Worm (Caenorhabditis elegans) whole organism, young adult: ENCODE measurements around the gene cdc-14.

ENCODE experiments used
- B0336.3 ChIP-seq: fragments of 200-800 bp; sonication (Bioruptor generic); IDR thresholded peaks from 2 replicates; pipeline ENCODE4 v1.3.6; 2022; ENCODE audit warnings: missing genetic modification characterization, missing compliant biosample characterization
- F22D6.2 ChIP-seq: sonication (generic microtip); optimal IDR thresholded peaks from 2 replicates; lab custom pipeline; 2016; ENCODE audit warnings: mild to moderate bottlenecking, missing genetic modification characterization, missing compliant biosample characterization
- F23B12.7 ChIP-seq: sonication (generic microtip); optimal IDR thresholded peaks from 2 replicates; lab custom pipeline; 2017; ENCODE audit warnings: missing genetic modification characterization, mild to moderate bottlenecking, missing compliant biosample characterization, antibody characterized with exemption, moderate library complexity; ENCODE audit not compliant: insufficient read depth
- F39B2.1 ChIP-seq: fragments of 200-800 bp; sonication (Bioruptor generic); IDR thresholded peaks from 2 replicates; pipeline ENCODE4 v1.3.6; 2022; ENCODE audit warnings: missing genetic modification reagents, missing genetic modification characterization, missing compliant biosample characterization
- F52B5.7 ChIP-seq: sonication (generic microtip); optimal IDR thresholded peaks from 2 replicates; lab custom pipeline; 2016; ENCODE audit warnings: mild to moderate bottlenecking, missing genetic modification characterization, missing compliant biosample characterization
- F55B11.4 ChIP-seq: sonication (generic microtip); optimal IDR thresholded peaks from 2 replicates; lab custom pipeline; 2016; ENCODE audit warnings: missing compliant biosample characterization, missing genetic modification characterization, borderline replicate concordance; ENCODE audit not compliant: insufficient read depth
- K12H6.12 ChIP-seq: fragments of 200-800 bp; sonication (Bioruptor generic); optimal IDR thresholded peaks from 2 replicates; lab custom pipeline; 2018; ENCODE audit warnings: mild to moderate bottlenecking, missing genetic modification characterization, missing compliant biosample characterization
- ceh-100 ChIP-seq: fragments of 200-800 bp; sonication (Bioruptor generic); IDR thresholded peaks from 2 replicates; pipeline ENCODE4 v1.3.6; 2022; ENCODE audit warnings: missing genetic modification reagents, missing genetic modification characterization, missing compliant biosample characterization
- ceh-40 ChIP-seq: fragments of 200-800 bp; sonication (Bioruptor generic); IDR thresholded peaks from 2 replicates; pipeline ENCODE4 v1.3.6; 2022; ENCODE audit warnings: missing genetic modification characterization, missing compliant biosample characterization
- die-1 ChIP-seq: sonication (generic microtip); optimal IDR thresholded peaks from 2 replicates; lab custom pipeline; 2016; ENCODE audit warnings: missing genotype, mild to moderate bottlenecking, missing genetic modification characterization, missing compliant biosample characterization
- ekl-4 ChIP-seq: fragments of 200-800 bp; sonication (Bioruptor generic); IDR thresholded peaks from 2 replicates; pipeline ENCODE4 v1.3.6; 2022; ENCODE audit warnings: missing genetic modification reagents, missing genetic modification characterization, missing compliant biosample characterization
- hlh-26 ChIP-seq: fragments of 200-800 bp; sonication (Bioruptor generic); conservative IDR thresholded peaks from 2 replicates; pipeline ENCODE4 v1.3.6; 2022; ENCODE audit warnings: missing genetic modification reagents, missing genetic modification characterization, missing compliant biosample characterization
- hmg-20 ChIP-seq: fragments of 200-800 bp; sonication (Bioruptor generic); IDR thresholded peaks from 2 replicates; pipeline ENCODE4 v1.3.6; 2022; ENCODE audit warnings: missing genetic modification reagents, missing genetic modification characterization, missing compliant biosample characterization
- hsf-1 ChIP-seq: fragments of 200-800 bp; sonication (Bioruptor generic); IDR thresholded peaks from 2 replicates; pipeline ENCODE4 v1.3.6; 2022; ENCODE audit warnings: missing genetic modification reagents, missing genetic modification characterization, missing compliant biosample characterization
- let-526 ChIP-seq: fragments of 200-800 bp; sonication (Bioruptor generic); IDR thresholded peaks from 2 replicates; pipeline ENCODE4 v1.3.6; 2022; ENCODE audit warnings: missing genetic modification reagents, missing genetic modification characterization, missing compliant biosample characterization
- let-607 ChIP-seq, 2 experiments: fragments of 200-800 bp in 1 of 2; sonication (Bioruptor generic) in 1 of 2; sonication (generic microtip) in 1 of 2; optimal IDR thresholded peaks; 2 replicates each; lab custom pipeline; 2016 to 2018; ENCODE audit warnings: mild to moderate bottlenecking in 2 of 2, missing compliant biosample characterization in 2 of 2, missing genetic modification characterization in 2 of 2, moderate library complexity in 2 of 2, missing genotype in 1 of 2
- lin-26 ChIP-seq: fragments of 200-800 bp; sonication (Bioruptor generic); IDR thresholded peaks from 2 replicates; pipeline ENCODE4 v1.3.6; 2022; ENCODE audit warnings: missing genetic modification reagents, missing genetic modification characterization, missing compliant biosample characterization
- lin-54 ChIP-seq: fragments of 200-800 bp; sonication (Bioruptor generic); optimal IDR thresholded peaks from 2 replicates; lab custom pipeline; 2018; ENCODE audit warnings: mild to moderate bottlenecking, missing genetic modification characterization, missing compliant biosample characterization
- lsl-1 ChIP-seq: fragments of 200-800 bp; sonication (Bioruptor generic); optimal IDR thresholded peaks from 2 replicates; lab custom pipeline; 2018; ENCODE audit warnings: mild to moderate bottlenecking, missing genetic modification characterization, moderate library complexity, missing compliant biosample characterization
- madf-10 ChIP-seq: sonication (generic microtip); optimal IDR thresholded peaks from 2 replicates; lab custom pipeline; 2016; ENCODE audit warnings: mild to moderate bottlenecking, missing genetic modification characterization, missing compliant biosample characterization
- madf-6 ChIP-seq: fragments of 200-800 bp; sonication (Bioruptor generic); IDR thresholded peaks from 2 replicates; pipeline ENCODE4 v1.3.6; 2022; ENCODE audit warnings: missing genetic modification reagents, missing genetic modification characterization, missing compliant biosample characterization
- madf-8 ChIP-seq: fragments of 200-800 bp; sonication (Bioruptor generic); conservative IDR thresholded peaks from 2 replicates; pipeline ENCODE4 v1.3.6; 2022; ENCODE audit warnings: missing genetic modification reagents, missing genetic modification characterization, missing compliant biosample characterization
- nfya-1 ChIP-seq: sonication (generic microtip); optimal IDR thresholded peaks from 2 replicates; lab custom pipeline; 2017; ENCODE audit warnings: antibody characterized with exemption, missing compliant biosample characterization, missing genetic modification characterization, borderline replicate concordance; ENCODE audit not compliant: insufficient read depth
- nfya-2 ChIP-seq: fragments of 200-800 bp; sonication (Bioruptor generic); IDR thresholded peaks from 2 replicates; pipeline ENCODE4 v1.3.6; 2022; ENCODE audit warnings: missing genetic modification reagents, missing genetic modification characterization, missing compliant biosample characterization
- nhr-120 ChIP-seq: fragments of 200-800 bp; sonication (Bioruptor generic); IDR thresholded peaks from 2 replicates; pipeline ENCODE4 v1.3.6; 2022; ENCODE audit warnings: missing genetic modification characterization, missing compliant biosample characterization
- nhr-27 ChIP-seq: fragments of 200-800 bp; sonication (Bioruptor generic); optimal IDR thresholded peaks from 2 replicates; lab custom pipeline; 2018; ENCODE audit warnings: mild to moderate bottlenecking, missing genetic modification characterization, moderate library complexity, missing compliant biosample characterization
- nhr-80 ChIP-seq: sonication (generic microtip); optimal IDR thresholded peaks from 2 replicates; lab custom pipeline; 2016; ENCODE audit warnings: missing genetic modification characterization, missing compliant biosample characterization
- pbrm-1 ChIP-seq: fragments of 200-800 bp; sonication (Bioruptor generic); IDR thresholded peaks from 2 replicates; pipeline ENCODE4 v1.3.6; 2022; ENCODE audit warnings: missing genetic modification reagents, missing genetic modification characterization, missing compliant biosample characterization
- sdz-38 ChIP-seq: sonication (generic microtip); optimal IDR thresholded peaks from 2 replicates; lab custom pipeline; 2016; ENCODE audit warnings: missing genotype, missing genetic modification characterization, missing compliant biosample characterization
- snpc-1.3 ChIP-seq: sonication (generic microtip); optimal IDR thresholded peaks from 2 replicates; lab custom pipeline; 2017; ENCODE audit warnings: missing genetic modification characterization, mild to moderate bottlenecking, missing compliant biosample characterization, antibody characterized with exemption, moderate library complexity, missing genotype, missing genetic modification reagents; ENCODE audit not compliant: insufficient read depth
- snpc-4 ChIP-seq, 5 experiments: fragments of 150-350 bp in 1 of 5; sonication (generic microtip) in 4 of 5; optimal IDR thresholded peaks; 2 replicates each; lab custom pipeline; 2014 to 2018; ENCODE audit warnings: missing genetic modification characterization in 5 of 5, missing biosample characterization in 3 of 5, antibody characterized with exemption in 2 of 5, mild to moderate bottlenecking in 2 of 5, missing compliant biosample characterization in 2 of 5, missing genotype in 2 of 5, moderate library complexity in 2 of 5, missing genetic modification reagents in 1 of 5
- xnd-1 ChIP-seq: sonication (generic microtip); optimal IDR thresholded peaks from 2 replicates; lab custom pipeline; 2016; ENCODE audit warnings: missing genotype, missing genetic modification reagents, missing genetic modification characterization, missing compliant biosample characterization
- ztf-28 ChIP-seq: fragments of 200-800 bp; sonication (Bioruptor generic); IDR thresholded peaks from 2 replicates; pipeline ENCODE4 v1.3.6; 2022; ENCODE audit warnings: missing genetic modification reagents, missing genetic modification characterization, missing compliant biosample characterization

The cdc-14 gene

DNA sequence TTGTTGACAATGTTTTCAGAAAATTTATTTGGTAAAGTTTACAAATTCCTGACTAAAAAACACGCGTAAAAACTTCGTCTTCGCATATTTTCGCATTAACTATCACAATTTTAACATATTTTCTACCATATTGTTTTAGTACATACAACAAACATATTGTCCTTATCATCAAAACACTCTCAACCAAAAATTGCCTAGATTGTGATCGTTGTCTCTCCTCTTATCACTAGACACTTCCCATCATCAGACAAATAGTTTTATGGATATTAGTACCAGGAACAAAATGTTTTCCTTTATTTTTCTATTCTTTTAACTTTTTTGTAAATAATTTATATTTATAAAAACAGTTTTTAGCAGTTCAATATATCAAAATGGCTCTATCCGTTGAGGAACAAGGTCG is 31.8 kb downstream of the cdc-14 start, which contains the start of gene C17C3.3:
Gene C17C3.3 (plus strand): TSS at position 346 of the 400 bp plus-strand sequence.
- TF ChIP-seq F52B5.7 (tag; lab: Kevin White, UChicago), result no peak
- no peak for TF ChIP-seq nfya-1
- TF ChIP-seq B0336.3 (GFP tag; lab: Robert Waterston, UW), result no peak
- TF ChIP-seq madf-8 (GFP tag; lab: Robert Waterston, UW), result no peak
- no peak for TF ChIP-seq F55B11.4 (tag; lab: Kevin White, UChicago)
- no peak for TF ChIP-seq hsf-1 (GFP tag; lab: Robert Waterston, UW)
- no peak for TF ChIP-seq xnd-1
- TF ChIP-seq nhr-27, result no peak
- no peak for TF ChIP-seq snpc-1.3 (tag; lab: Kevin White, UChicago)
- no peak for TF ChIP-seq nfya-2 (GFP tag; lab: Robert Waterston, UW)
- no peak for TF ChIP-seq nhr-120 (GFP tag; lab: Robert Waterston, UW)
- no peak for TF ChIP-seq ztf-28 (GFP tag; lab: Robert Waterston, UW)
- TF ChIP-seq F23B12.7 (tag; lab: Kevin White, UChicago), result no peak
- no peak for TF ChIP-seq lin-54 (GFP tag; lab: Kevin White, UChicago)
- no peak for TF ChIP-seq madf-10 (tag; lab: Kevin White, UChicago)
- TF ChIP-seq ceh-100 (GFP tag; lab: Robert Waterston, UW), result no peak
- no peak for TF ChIP-seq lsl-1
- TF ChIP-seq K12H6.12 (tag; lab: Kevin White, UChicago), result no peak
- TF ChIP-seq ceh-40, result no peak
- TF ChIP-seq ekl-4 (GFP tag; lab: Robert Waterston, UW), result no peak

DNA sequence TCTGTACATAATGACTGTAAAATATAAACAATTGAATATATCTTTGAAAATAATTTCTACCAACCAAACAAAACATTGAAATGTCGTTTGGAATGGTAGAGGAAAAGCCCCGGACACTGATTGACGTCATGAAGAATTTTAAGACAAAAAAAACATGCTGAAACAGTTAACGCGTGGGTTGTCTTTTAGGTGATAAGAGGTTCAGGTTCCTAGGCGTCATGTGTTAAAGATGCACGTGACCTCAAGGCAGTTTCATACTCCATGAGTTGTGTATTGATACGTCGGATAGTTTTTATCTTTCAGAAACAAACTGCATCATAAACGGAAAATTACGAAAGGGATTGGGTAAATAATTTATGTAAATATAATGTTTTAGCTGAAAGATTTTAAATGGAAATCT is 36.1 kb downstream of the cdc-14 start:
- TF ChIP-seq pbrm-1, result no peak
- TF ChIP-seq sdz-38 (tag; lab: Kevin White, UChicago), result no peak
- no peak for TF ChIP-seq snpc-4 (GFP tag; optimal IDR thresholded peaks at IDR 0.05; lab: Kevin White, UChicago)
- peak in 1 of 4 experiments; percentile 7 for TF ChIP-seq snpc-4 (tag; optimal IDR thresholded peaks at IDR 0.05; lab: Kevin White, UChicago)
- TF ChIP-seq let-526 (GFP tag; lab: Robert Waterston, UW), result no peak
- peak; percentile 55 for TF ChIP-seq nhr-80 (tag; lab: Kevin White, UChicago)

DNA sequence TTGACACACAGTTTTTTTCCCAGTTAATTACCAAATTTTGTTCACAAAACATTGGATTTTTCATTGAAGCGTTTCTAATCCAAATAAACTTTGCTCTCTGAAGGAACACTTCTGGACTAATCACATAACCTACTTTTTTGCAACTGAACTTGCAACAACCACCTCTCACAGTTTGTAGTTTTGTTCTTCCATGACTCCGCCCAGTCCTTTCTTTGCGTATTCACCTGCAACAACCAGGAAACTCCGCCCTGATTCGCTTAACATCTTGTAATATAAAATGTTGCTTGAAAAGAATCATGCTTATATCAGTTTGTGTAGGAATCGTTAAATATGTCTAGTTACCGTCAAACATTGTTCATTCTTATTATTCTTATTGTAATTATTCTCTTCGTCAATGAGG is 36.8 kb downstream of the cdc-14 start, which contains the start of gene ins-11:
Gene ins-11 (plus strand): TSS at position 301 of the 400 bp plus-strand sequence.
- TF ChIP-seq ekl-4 (GFP tag; lab: Robert Waterston, UW) (no peak), hmg-20 (no peak), F22D6.2 (tag; lab: Kevin White, UChicago) (no peak), madf-6 (GFP tag; lab: Robert Waterston, UW) (no peak), K12H6.12 (tag; lab: Kevin White, UChicago) (no peak), ceh-100 (GFP tag; lab: Robert Waterston, UW) (no peak), lin-26 (GFP tag; lab: Robert Waterston, UW) (no peak), madf-8 (GFP tag; lab: Robert Waterston, UW) (no peak), madf-10 (tag; lab: Kevin White, UChicago) (no peak), hlh-26 (GFP tag; lab: Robert Waterston, UW) (no peak), F39B2.1 (GFP tag; lab: Robert Waterston, UW) (no peak), sdz-38 (tag; lab: Kevin White, UChicago) (no peak), let-607 (tag; optimal IDR thresholded peaks at IDR 0.05; lab: Kevin White, UChicago) (no peak), die-1 (tag; lab: Kevin White, UChicago) (no peak)
